Fruit fly (Drosophila melanogaster) S2 (cell line): ENCODE data around the gene tst.

Experiments
- CG8478 ChIP-seq: fragments of >200 bp; optimal IDR thresholded peaks from 2 replicates; lab custom pipeline; 2018
- CTCF ChIP-seq, 2 experiments: fragments of >200 bp; optimal IDR thresholded peaks; 2 replicates each; lab custom pipeline; 2018

DNA sequence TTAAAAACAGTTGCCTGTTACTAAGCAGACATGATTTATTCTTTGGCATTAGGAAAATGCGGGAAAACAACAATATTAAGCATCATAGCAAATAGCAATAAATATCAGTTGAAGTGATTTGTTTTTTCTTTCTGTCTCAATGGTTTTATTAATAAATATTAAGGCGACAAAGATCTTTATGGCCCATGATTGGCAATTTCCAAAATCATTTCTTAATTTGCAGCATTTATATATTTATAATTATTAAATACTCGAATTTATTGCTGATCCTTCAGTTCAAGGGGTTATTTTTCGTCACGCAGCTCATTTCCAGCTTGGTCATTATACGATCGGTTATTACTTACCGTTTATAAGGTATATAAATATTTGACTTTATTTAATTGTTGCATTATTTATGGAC, 45.0 kb downstream of the tst start:
- TF ChIP-seq CG8478 (lab: Kevin White, UChicago) (no peak), CTCF (optimal IDR thresholded peaks at IDR 0.05; lab: Kevin White, UChicago) (no peak)
